Fruit fly (Drosophila melanogaster) whole organism, embryonic: ENCODE results near the gene RASSF8.

Experiments used
- Ada2b ChIP-seq: fragments of 200-800 bp; sonication (Bioruptor generic); IDR thresholded peaks from 2 replicates; pipeline ENCODE4 v1.3.6; 2022; ENCODE audit warnings: missing biosample characterization, missing genetic modification characterization
- Adf1 ChIP-seq: fragments of 200-800 bp; sonication (Bioruptor generic); IDR thresholded peaks from 2 replicates; pipeline ENCODE4 v1.3.6; 2022; ENCODE audit warnings: missing biosample characterization, missing genetic modification characterization
- BtbVII ChIP-seq: fragments of 200-800 bp; sonication (Bioruptor generic); optimal IDR thresholded peaks from 3 replicates; lab custom pipeline; 2017; ENCODE audit warnings: missing biosample characterization, mild to moderate bottlenecking, missing genetic modification characterization
- CG11696 ChIP-seq: fragments of 200-800 bp; sonication (Bioruptor generic); IDR thresholded peaks from 2 replicates; pipeline ENCODE4 v1.3.6; 2022; ENCODE audit warnings: missing biosample characterization, missing genetic modification characterization
- CG12299 ChIP-seq: fragments of 200-800 bp; sonication (Bioruptor generic); optimal IDR thresholded peaks from 2 replicates; lab custom pipeline; 2018; ENCODE audit warnings: missing biosample characterization, mild to moderate bottlenecking, missing genetic modification characterization
- CG13424 ChIP-seq: fragments of 200-800 bp; sonication (Bioruptor generic); optimal IDR thresholded peaks from 2 replicates; lab custom pipeline; 2019; ENCODE audit warnings: missing biosample characterization, mild to moderate bottlenecking, missing genetic modification characterization, moderate library complexity
- CG18262 ChIP-seq: fragments of 200-800 bp; optimal IDR thresholded peaks from 3 replicates; lab custom pipeline; 2019; ENCODE audit warnings: missing biosample characterization, mild to moderate bottlenecking, missing genetic modification characterization, moderate library complexity
- CG31441 ChIP-seq: fragments of 200-800 bp; sonication (Bioruptor generic); IDR thresholded peaks from 2 replicates; pipeline ENCODE4 v1.3.6; 2022; ENCODE audit warnings: missing biosample characterization, missing genetic modification characterization
- CG34224 ChIP-seq: fragments of 200-800 bp; sonication (Bioruptor generic); IDR thresholded peaks from 3 replicates; pipeline ENCODE4 v1.3.6; 2022; ENCODE audit warnings: missing biosample characterization, missing genetic modification characterization; ENCODE audit not compliant: partially characterized antibody
- CG34376 ChIP-seq: fragments of 200-800 bp; sonication (Bioruptor generic); optimal IDR thresholded peaks from 2 replicates; lab custom pipeline; 2018; ENCODE audit warnings: missing biosample characterization, mild to moderate bottlenecking, missing genetic modification characterization
- CG7271 ChIP-seq: fragments of 200-800 bp; sonication (Bioruptor generic); optimal IDR thresholded peaks from 2 replicates; lab custom pipeline; 2018; ENCODE audit warnings: missing biosample characterization, mild to moderate bottlenecking, missing genetic modification characterization, moderate library complexity
- CG7357 ChIP-seq: fragments of 200-800 bp; sonication (Bioruptor generic); IDR thresholded peaks from 3 replicates; pipeline ENCODE4 v1.3.6; 2022; ENCODE audit warnings: missing biosample characterization, missing genetic modification characterization
- CG7839 ChIP-seq: fragments of 200-800 bp; sonication (Bioruptor generic); optimal IDR thresholded peaks from 3 replicates; lab custom pipeline; 2018; ENCODE audit warnings: missing biosample characterization, mild to moderate bottlenecking, missing genetic modification characterization, moderate library complexity
- CG7928 ChIP-seq: fragments of 200-800 bp; sonication (Bioruptor generic); optimal IDR thresholded peaks from 2 replicates; lab custom pipeline; 2017; ENCODE audit warnings: missing biosample characterization, mild to moderate bottlenecking, missing genetic modification characterization
- CG8359 ChIP-seq: fragments of 200-800 bp; sonication (Bioruptor generic); optimal IDR thresholded peaks from 2 replicates; lab custom pipeline; 2017; ENCODE audit warnings: missing biosample characterization, mild to moderate bottlenecking, missing genetic modification characterization, borderline replicate concordance
- CTCF ChIP-seq: fragments of 200-800 bp; sonication (Bioruptor generic); optimal IDR thresholded peaks from 2 replicates; lab custom pipeline; 2017; ENCODE audit warnings: missing biosample characterization, mild to moderate bottlenecking, missing genetic modification characterization, moderate library complexity
- Dfd ChIP-seq, 2 experiments: fragments of >200 bp; optimal IDR thresholded peaks; 2 replicates each; lab custom pipeline; 2017; ENCODE audit warnings: missing biosample characterization in 2 of 2, missing genetic modification characterization in 2 of 2
- Dip3 ChIP-seq: fragments of 200-800 bp; sonication (Bioruptor generic); optimal IDR thresholded peaks from 3 replicates; lab custom pipeline; 2016; ENCODE audit warnings: missing biosample characterization, missing genetic modification characterization
- Doc3 ChIP-seq: fragments of 200-800 bp; sonication (Bioruptor generic); IDR thresholded peaks from 3 replicates; pipeline ENCODE4 v1.3.6; 2022; ENCODE audit warnings: missing biosample characterization, missing genetic modification characterization; ENCODE audit not compliant: partially characterized antibody
- E2f1 ChIP-seq: fragments of 200-800 bp; sonication (Bioruptor generic); IDR thresholded peaks from 2 replicates; pipeline ENCODE4 v1.3.6; 2022; ENCODE audit warnings: missing biosample characterization, missing genetic modification characterization
- ERR ChIP-seq: fragments of 200-800 bp; sonication (Bioruptor generic); optimal IDR thresholded peaks from 2 replicates; lab custom pipeline; 2016; ENCODE audit warnings: missing biosample characterization, missing genetic modification characterization
- Gug ChIP-seq: fragments of 200-800 bp; sonication (Bioruptor generic); IDR thresholded peaks from 4 replicates; pipeline ENCODE4 v1.3.6; 2022; ENCODE audit warnings: missing biosample characterization, missing genetic modification characterization
- H2.0 ChIP-seq: fragments of 200-800 bp; sonication (Bioruptor generic); IDR thresholded peaks from 2 replicates; pipeline ENCODE4 v1.3.6; 2022; ENCODE audit warnings: missing biosample characterization, missing genetic modification characterization
- Hsf ChIP-seq: fragments of 200-800 bp; sonication (Bioruptor generic); optimal IDR thresholded peaks from 3 replicates; lab custom pipeline; 2016; ENCODE audit warnings: missing biosample characterization, missing genetic modification characterization
- MTF-1 ChIP-seq: fragments of 200-800 bp; sonication (Bioruptor generic); optimal IDR thresholded peaks from 2 replicates; lab custom pipeline; 2018; ENCODE audit warnings: missing biosample characterization, mild to moderate bottlenecking, missing genetic modification characterization, borderline replicate concordance
- NFAT ChIP-seq: fragments of 200-800 bp; sonication (Bioruptor generic); IDR thresholded peaks from 2 replicates; pipeline ENCODE4 v1.3.6; 2022; ENCODE audit warnings: missing biosample characterization, missing genetic modification characterization
- Ptx1 ChIP-seq: fragments of 200-800 bp; sonication (Bioruptor generic); IDR thresholded peaks from 2 replicates; pipeline ENCODE4 v1.3.6; 2022; ENCODE audit warnings: missing biosample characterization, missing genetic modification characterization
- Rfx ChIP-seq: fragments of 200-800 bp; sonication (Bioruptor generic); IDR thresholded peaks from 2 replicates; pipeline ENCODE4 v1.3.6; 2022; ENCODE audit warnings: missing biosample characterization, missing genetic modification characterization
- Spps ChIP-seq: fragments of 200-800 bp; sonication (Bioruptor generic); optimal IDR thresholded peaks from 2 replicates; lab custom pipeline; 2018; ENCODE audit warnings: missing biosample characterization, mild to moderate bottlenecking, missing genetic modification characterization
- ato ChIP-seq: fragments of 200-800 bp; sonication (Bioruptor generic); IDR thresholded peaks from 2 replicates; pipeline ENCODE4 v1.3.6; 2022; ENCODE audit warnings: missing biosample characterization, missing genetic modification characterization; ENCODE audit not compliant: partially characterized antibody
- bab2 ChIP-seq: fragments of 200-800 bp; sonication (Bioruptor generic); optimal IDR thresholded peaks from 2 replicates; lab custom pipeline; 2016; ENCODE audit warnings: missing biosample characterization, missing genetic modification characterization
- bbx ChIP-seq: fragments of 200-800 bp; sonication (Bioruptor generic); IDR thresholded peaks from 2 replicates; pipeline ENCODE4 v1.3.6; 2022; ENCODE audit warnings: missing biosample characterization, missing genetic modification characterization; ENCODE audit not compliant: partially characterized antibody
- bcd ChIP-seq: fragments of 200-800 bp; sonication (Bioruptor generic); optimal IDR thresholded peaks from 2 replicates; lab custom pipeline; 2017; ENCODE audit warnings: missing biosample characterization, mild to moderate bottlenecking, missing genetic modification characterization
- emc ChIP-seq: fragments of 200-800 bp; sonication (Bioruptor generic); optimal IDR thresholded peaks from 2 replicates; lab custom pipeline; 2016; ENCODE audit warnings: missing biosample characterization, missing genetic modification characterization
- grn ChIP-seq: fragments of 200-800 bp; sonication (Bioruptor generic); optimal IDR thresholded peaks from 3 replicates; lab custom pipeline; 2017; ENCODE audit warnings: missing biosample characterization, missing genetic modification characterization
- hbn ChIP-seq: fragments of 200-800 bp; sonication (Bioruptor generic); IDR thresholded peaks from 2 replicates; pipeline ENCODE4 v1.3.6; 2022; ENCODE audit warnings: missing biosample characterization, missing genetic modification characterization; ENCODE audit not compliant: partially characterized antibody
- knrl ChIP-seq: fragments of 200-800 bp; sonication (Bioruptor generic); IDR thresholded peaks from 3 replicates; pipeline ENCODE4 v1.3.6; 2022; ENCODE audit warnings: missing biosample characterization, missing genetic modification characterization; ENCODE audit not compliant: partially characterized antibody
- lab ChIP-seq: fragments of 200-800 bp; sonication (Bioruptor generic); optimal IDR thresholded peaks from 3 replicates; lab custom pipeline; 2017; ENCODE audit warnings: missing biosample characterization, missing genetic modification characterization, mild to moderate bottlenecking, moderate library complexity, missing genetic modification reagents
- maf-S ChIP-seq: fragments of 200-800 bp; sonication (Bioruptor generic); optimal IDR thresholded peaks from 2 replicates; lab custom pipeline; 2016; ENCODE audit warnings: missing biosample characterization, missing genetic modification characterization
- oc ChIP-seq: fragments of 200-800 bp; sonication (Bioruptor generic); optimal IDR thresholded peaks from 2 replicates; lab custom pipeline; 2018; ENCODE audit warnings: missing biosample characterization, mild to moderate bottlenecking, missing genetic modification characterization, moderate library complexity
- pan ChIP-seq, 4 experiments: fragments of >200 bp in 3 of 4; fragments of 200-800 bp in 1 of 4; sonication (Bioruptor generic) in 1 of 4; optimal IDR thresholded peaks in 3 of 4; IDR thresholded peaks in 1 of 4; 2 replicates each; pipeline versions ENCODE4 v1.3.6 to Lab custom; 2017 to 2022; ENCODE audit warnings: missing biosample characterization in 2 of 4, missing genetic modification characterization in 2 of 4, mixed read lengths in 1 of 4
- pb ChIP-seq: fragments of 200-800 bp; sonication (Bioruptor generic); optimal IDR thresholded peaks from 3 replicates; lab custom pipeline; 2016; ENCODE audit warnings: missing biosample characterization, missing genetic modification characterization
- pzg ChIP-seq: fragments of 200-800 bp; sonication (Bioruptor generic); optimal IDR thresholded peaks from 3 replicates; lab custom pipeline; 2018; ENCODE audit warnings: missing biosample characterization, mild to moderate bottlenecking, missing genetic modification characterization, moderate library complexity
- slou ChIP-seq: fragments of 200-800 bp; sonication (Bioruptor generic); optimal IDR thresholded peaks from 3 replicates; lab custom pipeline; 2016; ENCODE audit warnings: missing biosample characterization, missing genetic modification characterization
- so ChIP-seq: fragments of 200-800 bp; sonication (Bioruptor generic); IDR thresholded peaks from 3 replicates; pipeline ENCODE4 v1.3.6; 2022; ENCODE audit warnings: missing biosample characterization, missing genetic modification characterization
- tin ChIP-seq: fragments of 200-800 bp; sonication (Bioruptor generic); optimal IDR thresholded peaks from 3 replicates; lab custom pipeline; 2016; ENCODE audit warnings: missing biosample characterization, missing genetic modification characterization
- tna ChIP-seq: fragments of 200-800 bp; sonication (Bioruptor generic); IDR thresholded peaks from 2 replicates; pipeline ENCODE4 v1.3.6; 2022; ENCODE audit warnings: missing biosample characterization, missing genetic modification characterization; ENCODE audit not compliant: partially characterized antibody
- toy ChIP-seq: fragments of 200-800 bp; sonication (Bioruptor generic); IDR thresholded peaks from 2 replicates; pipeline ENCODE4 v1.3.6; 2022; ENCODE audit warnings: missing biosample characterization, missing genetic modification characterization
- vfl ChIP-seq: fragments of 200-800 bp; sonication (Bioruptor generic); optimal IDR thresholded peaks from 2 replicates; lab custom pipeline; 2016; ENCODE audit warnings: missing biosample characterization, missing genetic modification characterization

Gene RASSF8

dm6 chr3R:25652066-25652720 is 9.4 kb upstream of the RASSF8 start (continued):
- no peak for TF ChIP-seq Doc3
- TF ChIP-seq CG11696: no peak
- TF ChIP-seq ERR (GFP tag; lab: Kevin White, UChicago): peak; percentile 25
- no peak for TF ChIP-seq CG12299 (tag; lab: Kevin White, UChicago)
- TF ChIP-seq Ptx1 (GFP tag; lab: Robert Waterston, UW): no peak
- TF ChIP-seq oc (tag; lab: Kevin White, UChicago): peak; percentile 71
- no peak for TF ChIP-seq Gug
- TF ChIP-seq pzg: peak; percentile 29
- no peak for TF ChIP-seq grn (GFP tag; lab: Kevin White, UChicago)
- TF ChIP-seq CG7271 (tag; lab: Kevin White, UChicago): no peak
- TF ChIP-seq toy (GFP tag; lab: Robert Waterston, UW): no peak
- TF ChIP-seq NFAT (GFP tag; lab: Robert Waterston, UW): 0 out of 2 replicates have a peak, but pooled peaks have one; percentile 5
- no peak for TF ChIP-seq slou (GFP tag; lab: Kevin White, UChicago)
- TF ChIP-seq CG7928 (GFP tag; lab: Kevin White, UChicago): no peak
- no peak for TF ChIP-seq maf-S (GFP tag; lab: Kevin White, UChicago)
- TF ChIP-seq Dip3 (GFP tag; lab: Kevin White, UChicago): no peak
- TF ChIP-seq bab2 (GFP tag; lab: Kevin White, UChicago): no peak
- no peak for TF ChIP-seq emc
- TF ChIP-seq CTCF (GFP tag; lab: Kevin White, UChicago): peak; percentile 71
- TF ChIP-seq CG7357 (GFP tag; lab: Robert Waterston, UW): no peak
- TF ChIP-seq bbx (GFP tag; lab: Robert Waterston, UW): no peak
- TF ChIP-seq bcd (GFP tag; lab: Kevin White, UChicago): peak; percentile 49
- no peak for TF ChIP-seq CG7839 (tag; lab: Kevin White, UChicago)
- TF ChIP-seq CG34224 (GFP tag; lab: Robert Waterston, UW): peak; percentile 20; the same call in 1 of the 3 replicates
- TF ChIP-seq BtbVII: peak; percentile 22
- TF ChIP-seq CG18262 (tag; lab: Kevin White, UChicago): no peak
- TF ChIP-seq hbn (GFP tag; lab: Robert Waterston, UW): no peak
- TF ChIP-seq Hsf: no peak
- no peak for TF ChIP-seq lab (GFP tag; lab: Kevin White, UChicago)
- peak; percentile 33; the same call in 1 of the 2 replicates for TF ChIP-seq ato (GFP tag; lab: Robert Waterston, UW)
- no peak for TF ChIP-seq MTF-1 (GFP tag; lab: Kevin White, UChicago)
- TF ChIP-seq pb (GFP tag; lab: Kevin White, UChicago): peak; percentile 5
- peak; percentile 22; the same call in 1 of the 2 replicates for TF ChIP-seq Rfx (GFP tag; lab: Robert Waterston, UW)
- no peak for TF ChIP-seq pan (optimal IDR thresholded peaks at IDR 0.05; lab: Kevin White, UChicago)
- TF ChIP-seq pan (GFP tag; optimal IDR thresholded peaks at IDR 0.05 in 1 of 2, IDR thresholded peaks at IDR 0.05 in 1 of 2): no peak
- TF ChIP-seq CG34376 (GFP tag; lab: Kevin White, UChicago): no peak
- no peak for TF ChIP-seq CG13424 (tag; lab: Kevin White, UChicago)
- TF ChIP-seq vfl: no peak
- TF ChIP-seq Spps (tag; lab: Kevin White, UChicago): no peak
- TF ChIP-seq E2f1 (GFP tag; lab: Robert Waterston, UW): no peak
- TF ChIP-seq Ada2b (GFP tag; lab: Robert Waterston, UW): no peak
- no peak for TF ChIP-seq Dfd (GFP tag; optimal IDR thresholded peaks at IDR 0.05; lab: Kevin White, UChicago)
- TF ChIP-seq Adf1 (GFP tag; lab: Robert Waterston, UW): peak; percentile 35; the same call in 1 of the 2 replicates
- no peak for TF ChIP-seq so (GFP tag; lab: Robert Waterston, UW)
- no peak for TF ChIP-seq tin
- no peak for TF ChIP-seq CG31441 (GFP tag; lab: Robert Waterston, UW)
- 0 out of 2 replicates have a peak, but pooled peaks have one; percentile 17 for TF ChIP-seq tna (GFP tag; lab: Robert Waterston, UW)
- TF ChIP-seq CG8359: no peak
- no peak for TF ChIP-seq H2.0 (GFP tag; lab: Robert Waterston, UW)
- TF ChIP-seq knrl (GFP tag; lab: Robert Waterston, UW): 0 out of 3 replicates have a peak, but pooled peaks have one; percentile 26
